Fruit fly (Drosophila melanogaster): ENCODE data around the gene REPTOR-BP.
A peak's percentile ranks its signal among the peaks of the same experiment; 100 is the strongest.

The REPTOR-BP gene

DNA sequence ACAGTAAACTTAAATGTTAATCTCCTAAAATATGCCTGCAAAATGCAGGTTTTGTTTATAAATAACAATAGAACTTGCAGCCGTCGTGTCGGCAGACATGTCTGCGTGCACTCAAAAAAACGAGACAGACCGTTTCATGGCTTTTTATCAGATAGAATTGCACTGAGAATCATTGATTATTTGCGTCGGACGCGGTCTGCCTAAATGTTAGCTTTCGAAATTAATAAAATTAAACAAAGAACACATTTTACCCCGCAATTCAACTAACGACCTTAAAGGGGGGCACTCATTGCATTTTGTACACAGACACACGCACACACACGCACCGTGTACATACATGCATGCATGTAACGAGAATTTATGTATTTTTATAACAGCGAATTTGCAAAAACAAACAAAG is 12.9 kb downstream of the REPTOR-BP start (continued):
- peak; percentile 38; the same call in 1 of the 2 replicates for TF ChIP-seq E2f1 (GFP tag; IDR thresholded peaks at IDR 0.05)
- no peak for TF ChIP-seq ERR (GFP tag; optimal IDR thresholded peaks at IDR 0.05)
- no peak for TF ChIP-seq mam (GFP tag; optimal IDR thresholded peaks at IDR 0.05)
- TF ChIP-seq CG34224 (GFP tag; IDR thresholded peaks at IDR 0.05; ENCODE audit: partially characterized antibody) = no peak
- TF ChIP-seq CG1024 (GFP tag; IDR thresholded peaks at IDR 0.05) = no peak
- peak; percentile 36 for TF ChIP-seq CG1647 (GFP tag; optimal IDR thresholded peaks at IDR 0.05)
- TF ChIP-seq Poxn (GFP tag; IDR thresholded peaks at IDR 0.05) = no peak
- TF ChIP-seq CG15269 (tag; optimal IDR thresholded peaks at IDR 0.05) = no peak
- no peak for TF ChIP-seq croc (GFP tag; conservative IDR thresholded peaks at IDR 0.05)
- TF ChIP-seq pfk (GFP tag; optimal IDR thresholded peaks at IDR 0.05) = no peak
- no peak for TF ChIP-seq lab (GFP tag; optimal IDR thresholded peaks at IDR 0.05)
- TF ChIP-seq zfh1 (GFP tag; IDR thresholded peaks at IDR 0.05) = peak; percentile 62
- TF ChIP-seq CG6813 (GFP tag; optimal IDR thresholded peaks at IDR 0.05) = no peak
- TF ChIP-seq ara (GFP tag; IDR thresholded peaks at IDR 0.05) = no peak
- no peak for TF ChIP-seq CG8281 (tag; optimal IDR thresholded peaks at IDR 0.05)
- peak; percentile 7 for TF ChIP-seq ind (GFP tag; optimal IDR thresholded peaks at IDR 0.05)
- TF ChIP-seq vfl (GFP tag; optimal IDR thresholded peaks at IDR 0.05) = no peak
- peak; percentile 30; the same call in 1 of the 3 replicates for TF ChIP-seq CG17361 (GFP tag; IDR thresholded peaks at IDR 0.05)
- no peak for TF ChIP-seq CG30431 (GFP tag; optimal IDR thresholded peaks at IDR 0.05)
- TF ChIP-seq vnd (GFP tag; IDR thresholded peaks at IDR 0.05; ENCODE audit: partially characterized antibody) = no peak
- TF ChIP-seq CG2129 (GFP tag; IDR thresholded peaks at IDR 0.05; ENCODE audit: partially characterized antibody) = no peak
- TF ChIP-seq ase (GFP tag; IDR thresholded peaks at IDR 0.05) = peak; percentile 25; the same call in 1 of the 3 replicates
- no peak for TF ChIP-seq amos (GFP tag; IDR thresholded peaks at IDR 0.05; ENCODE audit: partially characterized antibody)
- no peak for TF ChIP-seq hkb (optimal IDR thresholded peaks at IDR 0.05)
- no peak for TF ChIP-seq hkb (GFP tag; IDR thresholded peaks at IDR 0.05)
- TF ChIP-seq Atf6 (GFP tag; IDR thresholded peaks at IDR 0.05) = no peak
- TF ChIP-seq unpg (GFP tag; optimal IDR thresholded peaks at IDR 0.05) = no peak
- TF ChIP-seq CG14014 (GFP tag; IDR thresholded peaks at IDR 0.05) = peak; percentile 28; the same call in 1 of the 2 replicates
- TF ChIP-seq slp2 (GFP tag; optimal IDR thresholded peaks at IDR 0.05) = no peak
- no peak for TF ChIP-seq disco-r (GFP tag; optimal IDR thresholded peaks at IDR 0.05)
- TF ChIP-seq sc (optimal IDR thresholded peaks at IDR 0.05) = no peak
- no peak for TF ChIP-seq sc (GFP tag; optimal IDR thresholded peaks at IDR 0.05)
- peak; percentile 4 for TF ChIP-seq CG8944 (GFP tag; optimal IDR thresholded peaks at IDR 0.05)
- TF ChIP-seq Dip2 (GFP tag; IDR thresholded peaks at IDR 0.05) = no peak
- TF ChIP-seq Spps (tag; optimal IDR thresholded peaks at IDR 0.05) = no peak
- TF ChIP-seq sima (GFP tag; optimal IDR thresholded peaks at IDR 0.05) = peak; percentile 12
- TF ChIP-seq MESR4 (GFP tag; optimal IDR thresholded peaks at IDR 0.05) = peak; percentile 24
- no peak for TF ChIP-seq corto (GFP tag; optimal IDR thresholded peaks at IDR 0.05)
- no peak for TF ChIP-seq MBD-R2 (GFP tag; IDR thresholded peaks at IDR 0.05)
- no peak for TF ChIP-seq Hsf (GFP tag; optimal IDR thresholded peaks at IDR 0.05)
- TF ChIP-seq Dbx (GFP tag; IDR thresholded peaks at IDR 0.05) = no peak
- TF ChIP-seq fd102C (GFP tag; optimal IDR thresholded peaks at IDR 0.05) = no peak
- TF ChIP-seq CG15514 (GFP tag; optimal IDR thresholded peaks at IDR 0.05) = no peak
- no peak for TF ChIP-seq CG17802 (tag; optimal IDR thresholded peaks at IDR 0.05)
- no peak for TF ChIP-seq bbx (GFP tag; IDR thresholded peaks at IDR 0.05; ENCODE audit: partially characterized antibody)
- no peak for TF ChIP-seq CG7963 (GFP tag; IDR thresholded peaks at IDR 0.05; ENCODE audit: partially characterized antibody)
- peak; percentile 11 for TF ChIP-seq CG7987 (GFP tag; optimal IDR thresholded peaks at IDR 0.05)
- TF ChIP-seq Ssrp (tag; optimal IDR thresholded peaks at IDR 0.05) = no peak
- TF ChIP-seq CG8388 (GFP tag; optimal IDR thresholded peaks at IDR 0.05) = no peak
- TF ChIP-seq CG3065 (GFP tag; optimal IDR thresholded peaks at IDR 0.05) = no peak
- no peak for TF ChIP-seq sqz (GFP tag; optimal IDR thresholded peaks at IDR 0.05)
- no peak for TF ChIP-seq D19A (tag; optimal IDR thresholded peaks at IDR 0.05)
